Fruit fly (Drosophila melanogaster) whole organism, embryonic: ENCODE results near the gene nonA.
A peak's percentile ranks its signal among the peaks of the same experiment; 100 is the strongest.

Source experiments
- Antp ChIP-seq: fragments of 200-800 bp; sonication (Bioruptor generic); optimal IDR thresholded peaks from 3 replicates; lab custom pipeline; 2016; ENCODE audit warnings: missing biosample characterization, missing genetic modification characterization
- CG10321 ChIP-seq: fragments of 200-800 bp; sonication (Bioruptor generic); IDR thresholded peaks from 2 replicates; pipeline ENCODE4 v1.3.6; 2022; ENCODE audit warnings: missing biosample characterization, missing genetic modification characterization
- CG10979 ChIP-seq: fragments of 200-800 bp; sonication (Bioruptor generic); optimal IDR thresholded peaks from 2 replicates; lab custom pipeline; 2018; ENCODE audit warnings: missing biosample characterization, mild to moderate bottlenecking, missing genetic modification characterization, moderate library complexity
- CG11247 ChIP-seq: fragments of 200-800 bp; sonication (Bioruptor generic); IDR thresholded peaks from 2 replicates; pipeline ENCODE4 v1.3.6; 2022; ENCODE audit warnings: missing biosample characterization, missing genetic modification characterization
- CG11456 ChIP-seq: fragments of 200-800 bp; sonication (Bioruptor generic); IDR thresholded peaks from 3 replicates; pipeline ENCODE4 v1.3.6; 2022; ENCODE audit warnings: missing biosample characterization, missing genetic modification characterization
- CG12071 ChIP-seq: fragments of 200-800 bp; sonication (Bioruptor generic); optimal IDR thresholded peaks from 3 replicates; lab custom pipeline; 2018; ENCODE audit warnings: missing biosample characterization, mild to moderate bottlenecking, missing genetic modification characterization
- CG12236 ChIP-seq: fragments of 200-800 bp; sonication (Bioruptor generic); optimal IDR thresholded peaks from 2 replicates; lab custom pipeline; 2016; ENCODE audit warnings: missing biosample characterization, missing genetic modification characterization
- CG13123 ChIP-seq: fragments of 200-800 bp; sonication (Bioruptor generic); optimal IDR thresholded peaks from 2 replicates; lab custom pipeline; 2016; ENCODE audit warnings: missing biosample characterization, missing genetic modification characterization
- CG15479 ChIP-seq: fragments of 200-800 bp; sonication (Bioruptor generic); optimal IDR thresholded peaks from 3 replicates; lab custom pipeline; 2019; ENCODE audit warnings: missing biosample characterization, mild to moderate bottlenecking, missing genetic modification characterization, moderate library complexity
- CG1602 ChIP-seq: fragments of 200-800 bp; sonication (Bioruptor generic); optimal IDR thresholded peaks from 3 replicates; lab custom pipeline; 2016; ENCODE audit warnings: missing biosample characterization, missing genetic modification characterization
- CG17186 ChIP-seq: fragments of 200-800 bp; sonication (Bioruptor generic); optimal IDR thresholded peaks from 3 replicates; lab custom pipeline; 2017; ENCODE audit warnings: missing biosample characterization, missing genetic modification reagents, missing genetic modification characterization
- CG2875 ChIP-seq: fragments of 200-800 bp; sonication (Bioruptor generic); optimal IDR thresholded peaks from 2 replicates; lab custom pipeline; 2017; ENCODE audit warnings: missing biosample characterization, mild to moderate bottlenecking, missing genetic modification characterization, missing genetic modification reagents
- CG31365 ChIP-seq: fragments of 200-800 bp; sonication (Bioruptor generic); optimal IDR thresholded peaks from 2 replicates; lab custom pipeline; 2018; ENCODE audit warnings: missing biosample characterization, mild to moderate bottlenecking, missing genetic modification characterization
- CG6791 ChIP-seq: fragments of 200-800 bp; sonication (Bioruptor generic); IDR thresholded peaks from 3 replicates; pipeline ENCODE4 v1.3.6; 2022; ENCODE audit warnings: missing biosample characterization, missing genetic modification characterization; ENCODE audit not compliant: partially characterized antibody
- CG8478 ChIP-seq: fragments of >200 bp; optimal IDR thresholded peaks from 2 replicates; lab custom pipeline; 2018
- E2f1 ChIP-seq: fragments of 200-800 bp; sonication (Bioruptor generic); IDR thresholded peaks from 2 replicates; pipeline ENCODE4 v1.3.6; 2022; ENCODE audit warnings: missing biosample characterization, missing genetic modification characterization
- Elba2 ChIP-seq: fragments of 200-800 bp; sonication (Bioruptor generic); optimal IDR thresholded peaks from 3 replicates; lab custom pipeline; 2016; ENCODE audit warnings: missing biosample characterization, missing genetic modification characterization
- HLH3B ChIP-seq: fragments of 200-800 bp; sonication (Bioruptor generic); IDR thresholded peaks from 2 replicates; pipeline ENCODE4 v1.3.6; 2022; ENCODE audit warnings: missing biosample characterization, missing genetic modification characterization
- Hey ChIP-seq: fragments of 200-800 bp; sonication (Bioruptor generic); optimal IDR thresholded peaks from 3 replicates; lab custom pipeline; 2018; ENCODE audit warnings: missing biosample characterization, mild to moderate bottlenecking, missing genetic modification characterization
- Hmr ChIP-seq: fragments of 200-800 bp; sonication (Bioruptor generic); optimal IDR thresholded peaks from 3 replicates; lab custom pipeline; 2017; ENCODE audit warnings: mild to moderate bottlenecking, missing biosample characterization, missing genetic modification reagents, missing genetic modification characterization
- Hr39 ChIP-seq: fragments of >200 bp; optimal IDR thresholded peaks from 2 replicates; lab custom pipeline; 2017
- Hsf ChIP-seq: fragments of 200-800 bp; sonication (Bioruptor generic); optimal IDR thresholded peaks from 3 replicates; lab custom pipeline; 2016; ENCODE audit warnings: missing biosample characterization, missing genetic modification characterization
- Kr ChIP-seq: fragments of 200-800 bp; sonication (Bioruptor generic); optimal IDR thresholded peaks from 2 replicates; lab custom pipeline; 2017; ENCODE audit warnings: missing biosample characterization, mild to moderate bottlenecking, missing genetic modification characterization
- Meics ChIP-seq: fragments of 200-800 bp; sonication (Bioruptor generic); optimal IDR thresholded peaks from 2 replicates; lab custom pipeline; 2017; ENCODE audit warnings: missing biosample characterization, mild to moderate bottlenecking, missing genetic modification characterization
- Myb ChIP-seq: fragments of 200-800 bp; sonication (Bioruptor generic); optimal IDR thresholded peaks from 2 replicates; lab custom pipeline; 2016; ENCODE audit warnings: missing biosample characterization, missing genetic modification characterization
- NK7.1 ChIP-seq: fragments of 200-800 bp; sonication (Bioruptor generic); optimal IDR thresholded peaks from 3 replicates; lab custom pipeline; 2016; ENCODE audit warnings: missing biosample characterization, missing genetic modification characterization
- Nf-YC ChIP-seq: fragments of 200-800 bp; optimal IDR thresholded peaks from 3 replicates; lab custom pipeline; 2019; ENCODE audit warnings: missing biosample characterization, mild to moderate bottlenecking, missing genetic modification characterization, moderate library complexity
- Oli ChIP-seq: fragments of 200-800 bp; sonication (Bioruptor generic); optimal IDR thresholded peaks from 2 replicates; lab custom pipeline; 2018; ENCODE audit warnings: missing biosample characterization, mild to moderate bottlenecking, missing genetic modification characterization, moderate library complexity
- PHDP ChIP-seq: fragments of 200-800 bp; sonication (Bioruptor generic); optimal IDR thresholded peaks from 3 replicates; lab custom pipeline; 2018; ENCODE audit warnings: missing biosample characterization, mild to moderate bottlenecking, missing genetic modification characterization, moderate library complexity
- Ptx1 ChIP-seq: fragments of 200-800 bp; sonication (Bioruptor generic); IDR thresholded peaks from 2 replicates; pipeline ENCODE4 v1.3.6; 2022; ENCODE audit warnings: missing biosample characterization, missing genetic modification characterization
- Usf ChIP-seq: fragments of 200-800 bp; sonication (Bioruptor generic); optimal IDR thresholded peaks from 2 replicates; lab custom pipeline; 2017; ENCODE audit warnings: missing genotype, missing biosample characterization, missing genetic modification characterization
- Vsx1 ChIP-seq: fragments of 200-800 bp; sonication (Bioruptor generic); optimal IDR thresholded peaks from 2 replicates; lab custom pipeline; 2017; ENCODE audit warnings: missing biosample characterization, mild to moderate bottlenecking, missing genetic modification characterization, missing genetic modification reagents
- Xrp1 ChIP-seq: fragments of 200-800 bp; sonication (Bioruptor generic); IDR thresholded peaks from 2 replicates; pipeline ENCODE4 v1.3.6; 2022; ENCODE audit warnings: missing biosample characterization, missing genetic modification characterization
- ash1 ChIP-seq: fragments of 200-800 bp; sonication (Bioruptor generic); optimal IDR thresholded peaks from 2 replicates; lab custom pipeline; 2018; ENCODE audit warnings: missing biosample characterization, mild to moderate bottlenecking, missing genetic modification characterization
- chn ChIP-seq: fragments of 200-800 bp; sonication (Bioruptor generic); optimal IDR thresholded peaks from 2 replicates; lab custom pipeline; 2016; ENCODE audit warnings: missing biosample characterization, missing genetic modification characterization
- crc ChIP-seq: fragments of 200-800 bp; sonication (Bioruptor generic); optimal IDR thresholded peaks from 2 replicates; lab custom pipeline; 2016; ENCODE audit warnings: missing biosample characterization, missing genetic modification characterization
- dan ChIP-seq: fragments of 200-800 bp; sonication (Bioruptor generic); IDR thresholded peaks from 2 replicates; pipeline ENCODE4 v1.3.6; 2022; ENCODE audit warnings: missing biosample characterization, missing genetic modification characterization
- dimm ChIP-seq: fragments of 200-800 bp; sonication (Bioruptor generic); IDR thresholded peaks from 2 replicates; pipeline ENCODE4 v1.3.6; 2022; ENCODE audit warnings: missing biosample characterization, missing genetic modification characterization
- fd3F ChIP-seq: fragments of 200-800 bp; sonication (Bioruptor generic); optimal IDR thresholded peaks from 2 replicates; lab custom pipeline; 2018; ENCODE audit warnings: missing biosample characterization, mild to moderate bottlenecking, missing genetic modification characterization, moderate library complexity
- fu2 ChIP-seq: fragments of 200-800 bp; sonication (Bioruptor generic); optimal IDR thresholded peaks from 2 replicates; lab custom pipeline; 2016; ENCODE audit warnings: missing biosample characterization, missing genetic modification characterization
- hb ChIP-seq: fragments of 200-800 bp; sonication (Bioruptor generic); IDR thresholded peaks from 3 replicates; pipeline ENCODE4 v1.3.6; 2022; ENCODE audit warnings: missing biosample characterization, missing genetic modification characterization; ENCODE audit not compliant: partially characterized antibody
- nom ChIP-seq: fragments of 200-800 bp; sonication (Bioruptor generic); optimal IDR thresholded peaks from 2 replicates; lab custom pipeline; 2017; ENCODE audit warnings: missing biosample characterization, missing genetic modification characterization, mild to moderate bottlenecking, moderate library complexity, missing genetic modification reagents
- repo ChIP-seq: fragments of 200-800 bp; sonication (Bioruptor generic); optimal IDR thresholded peaks from 2 replicates; lab custom pipeline; 2016; ENCODE audit warnings: missing biosample characterization, missing genetic modification characterization
- ro ChIP-seq: fragments of 200-800 bp; sonication (Bioruptor generic); IDR thresholded peaks from 2 replicates; pipeline ENCODE4 v1.3.6; 2022; ENCODE audit warnings: missing biosample characterization, missing genetic modification characterization
- row ChIP-seq: fragments of 200-800 bp; sonication (Bioruptor generic); IDR thresholded peaks from 3 replicates; pipeline ENCODE4 v1.3.6; 2022; ENCODE audit warnings: missing biosample characterization, missing genetic modification characterization
- sc ChIP-seq, 3 experiments: fragments of >200 bp in 2 of 3; fragments of 200-800 bp in 1 of 3; sonication (Bioruptor generic) in 1 of 3; optimal IDR thresholded peaks; 2 replicates in 2 of 3; 3 replicates in 1 of 3; lab custom pipeline; 2017; ENCODE audit warnings: mild to moderate bottlenecking in 1 of 3, missing biosample characterization in 1 of 3, missing genetic modification characterization in 1 of 3, missing genetic modification reagents in 1 of 3
- stc ChIP-seq: fragments of 200-800 bp; sonication (Bioruptor generic); IDR thresholded peaks from 2 replicates; pipeline ENCODE4 v1.3.6; 2022; ENCODE audit warnings: missing biosample characterization, missing genetic modification characterization
- toy ChIP-seq: fragments of 200-800 bp; sonication (Bioruptor generic); IDR thresholded peaks from 2 replicates; pipeline ENCODE4 v1.3.6; 2022; ENCODE audit warnings: missing biosample characterization, missing genetic modification characterization
- vvl ChIP-seq: fragments of 200-800 bp; sonication (Bioruptor generic); IDR thresholded peaks from 2 replicates; pipeline ENCODE4 v1.3.6; 2022; ENCODE audit warnings: missing biosample characterization, missing genetic modification characterization
- wek ChIP-seq: fragments of 200-800 bp; sonication (Bioruptor generic); optimal IDR thresholded peaks from 3 replicates; lab custom pipeline; 2018; ENCODE audit warnings: missing biosample characterization, mild to moderate bottlenecking, missing genetic modification characterization, moderate library complexity

Gene nonA

DNA sequence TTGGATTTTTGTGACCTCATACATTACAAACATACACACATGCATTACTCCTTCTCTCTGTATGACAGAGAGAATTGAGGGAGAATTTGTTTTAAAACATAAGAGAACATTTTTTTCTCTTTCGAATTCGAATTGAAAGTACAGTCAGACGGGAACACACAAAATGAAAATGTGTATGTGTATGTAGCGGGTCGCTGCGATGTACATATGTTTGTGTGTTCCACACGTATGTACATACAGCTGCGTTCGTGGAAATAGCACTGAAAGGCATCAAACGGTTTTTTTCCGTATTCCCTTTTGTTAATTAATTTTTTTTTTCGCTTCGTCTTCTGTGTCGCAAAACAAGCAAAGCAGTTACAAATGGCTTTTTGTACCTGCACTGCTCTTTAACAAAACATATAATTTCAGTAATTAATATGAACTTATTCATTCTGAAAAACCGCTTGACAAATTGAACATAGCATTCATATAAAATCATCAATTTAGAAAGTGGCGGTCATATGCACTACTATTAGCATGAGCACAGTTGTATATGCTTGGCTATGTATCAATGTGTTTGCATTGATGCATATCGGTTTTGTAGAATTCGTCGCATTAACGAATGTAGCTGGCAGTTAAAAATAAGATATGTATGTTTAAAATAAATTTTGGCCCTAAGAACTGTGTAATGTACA lies 28.6 kb upstream of the nonA start (continued):
- TF ChIP-seq CG2875 (peak; percentile 90), dan (no peak), CG15479 (GFP tag; lab: Kevin White, UChicago) (no peak), PHDP (tag; lab: Kevin White, UChicago) (peak; percentile 96), CG31365 (tag; lab: Kevin White, UChicago) (peak; percentile 84), Elba2 (GFP tag; lab: Kevin White, UChicago) (no peak), E2f1 (peak; percentile 90), CG10321 (GFP tag; lab: Robert Waterston, UW) (peak; percentile 64), CG10979 (tag; lab: Kevin White, UChicago) (peak; percentile 97), Hmr (GFP tag; lab: Kevin White, UChicago) (peak; percentile 98), wek (GFP tag; lab: Kevin White, UChicago) (peak; percentile 84), Hr39 (lab: Kevin White, UChicago) (no peak), fu2 (GFP tag; lab: Kevin White, UChicago) (peak; percentile 95), Meics (GFP tag; lab: Kevin White, UChicago) (peak; percentile 97), CG11247 (GFP tag; lab: Robert Waterston, UW) (peak; percentile 84), NK7.1 (GFP tag; lab: Kevin White, UChicago) (peak; percentile 94), CG12071 (GFP tag; lab: Kevin White, UChicago) (peak; percentile 92), CG8478 (lab: Kevin White, UChicago) (no peak), stc (GFP tag; lab: Robert Waterston, UW) (peak; percentile 91), ash1 (peak; percentile 87), Myb (GFP tag; lab: Kevin White, UChicago) (peak; percentile 85), CG17186 (peak; percentile 82), vvl (GFP tag; lab: Robert Waterston, UW) (peak; percentile 93), HLH3B (peak; percentile 88), Hey (tag; lab: Kevin White, UChicago) (no peak), CG11456 (GFP tag; lab: Robert Waterston, UW) (peak; percentile 87), Hsf (GFP tag; lab: Kevin White, UChicago) (peak; percentile 96), CG6791 (GFP tag; lab: Robert Waterston, UW) (no peak), ro (GFP tag; lab: Robert Waterston, UW) (peak; percentile 82), chn (GFP tag; lab: Kevin White, UChicago) (peak; percentile 95), crc (GFP tag; lab: Kevin White, UChicago) (peak; percentile 96), row (GFP tag; lab: Robert Waterston, UW) (peak; percentile 95), CG1602 (GFP tag; lab: Kevin White, UChicago) (peak; percentile 91), Usf (peak; percentile 92), Nf-YC (tag; lab: Kevin White, UChicago) (peak; percentile 89), Vsx1 (GFP tag; lab: Kevin White, UChicago) (peak; percentile 88), Antp (GFP tag; lab: Kevin White, UChicago) (peak; percentile 94), Kr (peak; percentile 62), dimm (GFP tag; lab: Robert Waterston, UW) (no peak), CG13123 (peak; percentile 88), Xrp1 (peak; percentile 94), hb (GFP tag; lab: Robert Waterston, UW) (no peak), fd3F (peak; percentile 94), nom (GFP tag; lab: Kevin White, UChicago) (peak; percentile 91), Ptx1 (GFP tag; lab: Robert Waterston, UW) (peak; percentile 93), CG12236 (GFP tag; lab: Kevin White, UChicago) (peak; percentile 93), Oli (peak; percentile 98), toy (GFP tag; lab: Robert Waterston, UW) (peak; percentile 80), repo (GFP tag; lab: Kevin White, UChicago) (peak; percentile 93), sc (optimal IDR thresholded peaks at IDR 0.05; lab: Kevin White, UChicago) (no peak), sc (GFP tag; optimal IDR thresholded peaks at IDR 0.05; lab: Kevin White, UChicago) (peak; percentile 92)
